Worm (Caenorhabditis elegans) whole organism, L2 larva: ENCODE measurements around the gene C05B5.8.

Experiments
- F13H6.1 ChIP-seq: sonication (generic microtip); optimal IDR thresholded peaks from 2 replicates; lab custom pipeline; 2016; ENCODE audit warnings: missing genetic modification characterization, missing compliant biosample characterization
- alr-1 ChIP-seq: fragments of 150-350 bp; optimal IDR thresholded peaks from 2 replicates; lab custom pipeline; 2014; ENCODE audit warnings: missing biosample characterization, missing genetic modification characterization
- ama-1 ChIP-seq: fragments of 150-350 bp; optimal IDR thresholded peaks from 2 replicates; lab custom pipeline; 2018; ENCODE audit warnings: inconsistent platforms
- elt-1 ChIP-seq: fragments of 150-350 bp; optimal IDR thresholded peaks from 2 replicates; lab custom pipeline; 2014; ENCODE audit warnings: missing biosample characterization, missing genetic modification characterization
- elt-3 ChIP-seq: sonication (generic microtip); optimal IDR thresholded peaks from 2 replicates; lab custom pipeline; 2017; ENCODE audit warnings: missing biosample characterization, missing genetic modification characterization
- gmeb-1 ChIP-seq: fragments of 150-350 bp; optimal IDR thresholded peaks from 2 replicates; lab custom pipeline; 2014; ENCODE audit warnings: missing biosample characterization, missing genetic modification characterization
- nhr-10 ChIP-seq: sonication (generic microtip); optimal IDR thresholded peaks from 2 replicates; lab custom pipeline; 2017; ENCODE audit warnings: missing biosample characterization, missing genetic modification characterization
- nhr-11 ChIP-seq: fragments of 150-350 bp; optimal IDR thresholded peaks from 2 replicates; lab custom pipeline; 2014; ENCODE audit warnings: missing biosample characterization, missing genetic modification characterization
- nhr-237 ChIP-seq: fragments of 150-350 bp; optimal IDR thresholded peaks from 2 replicates; lab custom pipeline; 2014; ENCODE audit warnings: missing biosample characterization, missing genetic modification characterization
- nhr-25 ChIP-seq: fragments of 150-350 bp; sonication (generic microtip); optimal IDR thresholded peaks from 3 replicates; lab custom pipeline; 2014; ENCODE audit warnings: missing biosample characterization, missing genetic modification characterization
- nhr-6 ChIP-seq: fragments of 150-350 bp; optimal IDR thresholded peaks from 2 replicates; lab custom pipeline; 2014; ENCODE audit warnings: missing biosample characterization, missing genetic modification characterization
- skn-1 ChIP-seq: sonication (generic microtip); optimal IDR thresholded peaks from 2 replicates; lab custom pipeline; 2017; ENCODE audit warnings: missing biosample characterization, missing genetic modification characterization
- snpc-4 ChIP-seq: fragments of 150-350 bp; optimal IDR thresholded peaks from 2 replicates; lab custom pipeline; 2014; ENCODE audit warnings: missing biosample characterization, missing genetic modification characterization
- zag-1 ChIP-seq: fragments of 150-350 bp; optimal IDR thresholded peaks from 2 replicates; lab custom pipeline; 2014; ENCODE audit warnings: missing biosample characterization, missing genetic modification characterization

DNA sequence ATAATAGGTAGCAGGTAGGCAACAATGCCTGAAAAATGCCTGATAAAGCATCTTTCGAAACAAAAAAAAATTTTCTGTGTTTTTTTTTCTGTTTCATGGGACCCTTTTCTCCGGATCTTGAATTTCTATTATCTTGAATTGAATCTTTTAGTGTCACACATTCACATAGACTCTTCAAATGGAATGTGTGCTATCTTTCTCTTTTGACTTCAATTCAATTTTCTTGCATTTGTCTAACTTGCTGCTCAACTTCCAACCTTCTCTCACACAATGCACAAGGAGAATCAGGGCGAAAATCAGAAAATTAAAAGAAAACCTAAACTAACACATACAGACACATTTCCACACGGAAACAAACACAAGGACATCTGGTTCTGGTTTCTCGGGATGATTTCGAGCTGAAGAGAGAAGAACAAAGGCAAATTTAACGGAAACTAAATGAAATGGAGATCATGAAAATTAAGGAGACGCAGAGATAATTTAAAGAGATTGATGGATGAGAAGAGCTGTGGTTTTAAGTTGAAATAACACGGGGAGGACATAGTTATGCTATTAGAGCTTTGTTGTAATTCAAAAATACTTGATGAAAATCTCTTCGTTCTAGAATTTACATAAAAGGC is 34.3 kb downstream of the C05B5.8 start:
- TF ChIP-seq nhr-25 (tag; lab: Kevin White, UChicago) (no peak), ama-1 (lab: Kevin White, UChicago) (no peak), nhr-11 (tag; lab: Kevin White, UChicago) (no peak), F13H6.1 (tag; lab: Kevin White, UChicago) (no peak), zag-1 (tag; lab: Kevin White, UChicago) (no peak), elt-1 (no peak), skn-1 (tag; lab: Kevin White, UChicago) (no peak), gmeb-1 (tag; lab: Kevin White, UChicago) (no peak), snpc-4 (no peak), nhr-237 (no peak), nhr-6 (tag; lab: Kevin White, UChicago) (no peak), nhr-10 (tag; lab: Kevin White, UChicago) (no peak), elt-3 (tag; lab: Kevin White, UChicago) (no peak), alr-1 (tag; lab: Kevin White, UChicago) (no peak)
